Fruit fly (Drosophila melanogaster) whole organism, wandering third instar larva: ENCODE results near the gene AANATL7.
A peak's percentile ranks its signal among the peaks of the same experiment; 100 is the strongest.

Experiments used
- Abd-B ChIP-seq: fragments of >200 bp; optimal IDR thresholded peaks from 2 replicates; lab custom pipeline; 2017; ENCODE audit warnings: missing biosample characterization, missing genetic modification characterization
- CG32264 ChIP-seq: fragments of 200-800 bp; sonication (Bioruptor generic); optimal IDR thresholded peaks from 2 replicates; lab custom pipeline; 2016; ENCODE audit warnings: missing biosample characterization, missing genetic modification characterization
- CG9705 ChIP-seq: fragments of 200-800 bp; sonication (Bioruptor generic); optimal IDR thresholded peaks from 2 replicates; lab custom pipeline; 2018; ENCODE audit warnings: missing biosample characterization, mild to moderate bottlenecking, missing genetic modification characterization
- CrebA ChIP-seq: fragments of 200-800 bp; sonication (Bioruptor generic); optimal IDR thresholded peaks from 2 replicates; lab custom pipeline; 2016; ENCODE audit warnings: missing biosample characterization, mild to moderate bottlenecking, missing genetic modification characterization, borderline replicate concordance
- Dfd ChIP-seq: fragments of >200 bp; optimal IDR thresholded peaks from 2 replicates; lab custom pipeline; 2017; ENCODE audit warnings: missing biosample characterization, missing genetic modification characterization
- Dif ChIP-seq: fragments of 200-275, 200-300 bp; sonication (Bioruptor generic); optimal IDR thresholded peaks from 2 replicates; lab custom pipeline; 2018; ENCODE audit warnings: missing biosample characterization, missing genetic modification characterization; ENCODE audit not compliant: partially characterized antibody
- GATAd ChIP-seq: sonication (Bioruptor generic); optimal IDR thresholded peaks from 2 replicates; lab custom pipeline; 2016; ENCODE audit warnings: missing biosample characterization, missing genetic modification characterization
- HLH106 ChIP-seq: fragments of 200-800 bp; optimal IDR thresholded peaks from 3 replicates; lab custom pipeline; 2019; ENCODE audit warnings: missing biosample characterization, mild to moderate bottlenecking, missing genetic modification characterization, moderate library complexity
- Hnf4 ChIP-seq: fragments of 200-800 bp; sonication (Bioruptor generic); optimal IDR thresholded peaks from 2 replicates; lab custom pipeline; 2016; ENCODE audit warnings: missing biosample characterization, mild to moderate bottlenecking, missing genetic modification characterization
- Hr78 ChIP-seq: fragments of >200 bp; optimal IDR thresholded peaks from 2 replicates; lab custom pipeline; 2017; ENCODE audit warnings: missing biosample characterization, missing genetic modification characterization
- Hr83 ChIP-seq: fragments of 200-300 bp; sonication (Bioruptor generic); optimal IDR thresholded peaks from 2 replicates; lab custom pipeline; 2016; ENCODE audit warnings: missing biosample characterization, mild to moderate bottlenecking, missing genetic modification characterization, moderate library complexity; ENCODE audit not compliant: poor library complexity, severe bottlenecking
- Jra ChIP-seq: sonication (Bioruptor generic); optimal IDR thresholded peaks from 2 replicates; lab custom pipeline; 2016; ENCODE audit warnings: missing biosample characterization, missing genetic modification characterization
- Mio ChIP-seq: sonication (Bioruptor generic); optimal IDR thresholded peaks from 2 replicates; lab custom pipeline; 2016; ENCODE audit warnings: missing biosample characterization, missing genetic modification characterization
- Myc ChIP-seq: fragments of >200 bp; optimal IDR thresholded peaks from 2 replicates; lab custom pipeline; 2017
- N ChIP-seq: fragments of >200 bp; optimal IDR thresholded peaks from 2 replicates; lab custom pipeline; 2018; ENCODE audit warnings: missing biosample characterization, missing external identifiers, missing genetic modification characterization
- OdsH ChIP-seq: fragments of 200-800 bp; sonication (Bioruptor generic); optimal IDR thresholded peaks from 2 replicates; lab custom pipeline; 2016; ENCODE audit warnings: missing biosample characterization, mild to moderate bottlenecking, missing genetic modification characterization
- Rel ChIP-seq, 2 experiments: fragments of 200-800 bp; sonication (Bioruptor generic) in 1 of 2; optimal IDR thresholded peaks; 2 replicates in 1 of 2; 3 replicates in 1 of 2; lab custom pipeline; 2016 to 2019; ENCODE audit warnings: mild to moderate bottlenecking in 2 of 2, missing biosample characterization in 2 of 2, missing genetic modification characterization in 2 of 2, moderate library complexity in 1 of 2
- Sp1 ChIP-seq: fragments of 200-800 bp; sonication (Bioruptor generic); optimal IDR thresholded peaks from 3 replicates; lab custom pipeline; 2019; ENCODE audit warnings: missing biosample characterization, mild to moderate bottlenecking, missing genetic modification characterization, moderate library complexity
- Vsx2 ChIP-seq: fragments of 200-300, 225-300 bp; sonication (Bioruptor generic); optimal IDR thresholded peaks from 2 replicates; lab custom pipeline; 2018; ENCODE audit warnings: missing biosample characterization, missing genetic modification characterization; ENCODE audit not compliant: partially characterized antibody
- br ChIP-seq: fragments of 200-800 bp; sonication (Bioruptor generic); optimal IDR thresholded peaks from 2 replicates; lab custom pipeline; 2016; ENCODE audit warnings: missing biosample characterization, missing genetic modification characterization
- brk ChIP-seq: fragments of 200-800 bp; sonication (Bioruptor generic); optimal IDR thresholded peaks from 2 replicates; lab custom pipeline; 2016; ENCODE audit warnings: missing biosample characterization, mild to moderate bottlenecking, missing genetic modification characterization
- dl ChIP-seq, 2 experiments: fragments of 175-275, 200-275 bp in 1 of 2; fragments of 200-275 bp in 1 of 2; sonication (Bioruptor generic); optimal IDR thresholded peaks; lab custom pipeline; 2018; ENCODE audit warnings: mild to moderate bottlenecking in 2 of 2, missing biosample characterization in 2 of 2, missing genetic modification characterization in 2 of 2, moderate library complexity in 2 of 2; ENCODE audit not compliant: partially characterized antibody in 2 of 2, insufficient read depth in 1 of 2
- dmrt93B ChIP-seq: fragments of 200-800 bp; sonication (Bioruptor generic); optimal IDR thresholded peaks from 2 replicates; lab custom pipeline; 2018; ENCODE audit warnings: missing biosample characterization, mild to moderate bottlenecking, missing genetic modification characterization
- dsf ChIP-seq: sonication (Bioruptor generic); optimal IDR thresholded peaks from 2 replicates; lab custom pipeline; 2016; ENCODE audit warnings: missing biosample characterization, missing genetic modification characterization, borderline replicate concordance
- ey ChIP-seq: fragments of 200-800 bp; sonication (Bioruptor generic); optimal IDR thresholded peaks from 2 replicates; lab custom pipeline; 2016; ENCODE audit warnings: missing biosample characterization, missing genetic modification characterization
- foxo ChIP-seq, 2 experiments: fragments of 200-800 bp; sonication (Bioruptor generic); optimal IDR thresholded peaks; 2 replicates in 1 of 2; 3 replicates in 1 of 2; lab custom pipeline; 2016 to 2017; ENCODE audit warnings: missing biosample characterization in 2 of 2, missing genetic modification characterization in 2 of 2
- fru ChIP-seq: fragments of 200-800 bp; sonication (Bioruptor generic); optimal IDR thresholded peaks from 3 replicates; lab custom pipeline; 2016; ENCODE audit warnings: missing biosample characterization, mild to moderate bottlenecking, missing genetic modification characterization
- h ChIP-seq: fragments of 200-800 bp; sonication (Bioruptor generic); optimal IDR thresholded peaks from 3 replicates; lab custom pipeline; 2016; ENCODE audit warnings: missing biosample characterization, mild to moderate bottlenecking, missing genetic modification characterization
- jim ChIP-seq: fragments of 175-275, 200-325 bp; sonication (Bioruptor generic); optimal IDR thresholded peaks from 2 replicates; lab custom pipeline; 2016; ENCODE audit warnings: missing biosample characterization, mild to moderate bottlenecking, missing genetic modification characterization
- lola ChIP-seq: fragments of >200 bp; optimal IDR thresholded peaks from 2 replicates; lab custom pipeline; 2017; ENCODE audit warnings: missing biosample characterization, missing genetic modification characterization
- pan ChIP-seq: fragments of >200 bp; optimal IDR thresholded peaks from 2 replicates; lab custom pipeline; 2017
- psq ChIP-seq: fragments of 200-800 bp; sonication (Bioruptor generic); optimal IDR thresholded peaks from 3 replicates; lab custom pipeline; 2017; ENCODE audit warnings: missing biosample characterization, mild to moderate bottlenecking, missing genetic modification characterization, moderate library complexity
- rgr ChIP-seq: fragments of 200-800 bp; sonication (Bioruptor generic); optimal IDR thresholded peaks from 3 replicates; lab custom pipeline; 2016; ENCODE audit warnings: missing biosample characterization, mild to moderate bottlenecking, missing genetic modification characterization
- sage ChIP-seq: fragments of 200-800 bp; sonication (Bioruptor generic); optimal IDR thresholded peaks from 2 replicates; lab custom pipeline; 2016; ENCODE audit warnings: missing biosample characterization, mild to moderate bottlenecking, missing genetic modification characterization
- sv ChIP-seq: fragments of 200-800 bp; sonication (Bioruptor generic); optimal IDR thresholded peaks from 3 replicates; lab custom pipeline; 2016; ENCODE audit warnings: missing biosample characterization, missing genetic modification characterization
- tai ChIP-seq: sonication (Bioruptor generic); optimal IDR thresholded peaks from 2 replicates; lab custom pipeline; 2016; ENCODE audit warnings: missing biosample characterization, missing genetic modification characterization
- woc ChIP-seq: sonication (Bioruptor generic); optimal IDR thresholded peaks from 2 replicates; lab custom pipeline; 2016; ENCODE audit warnings: missing biosample characterization, mild to moderate bottlenecking, missing genetic modification characterization

The AANATL7 gene

DNA sequence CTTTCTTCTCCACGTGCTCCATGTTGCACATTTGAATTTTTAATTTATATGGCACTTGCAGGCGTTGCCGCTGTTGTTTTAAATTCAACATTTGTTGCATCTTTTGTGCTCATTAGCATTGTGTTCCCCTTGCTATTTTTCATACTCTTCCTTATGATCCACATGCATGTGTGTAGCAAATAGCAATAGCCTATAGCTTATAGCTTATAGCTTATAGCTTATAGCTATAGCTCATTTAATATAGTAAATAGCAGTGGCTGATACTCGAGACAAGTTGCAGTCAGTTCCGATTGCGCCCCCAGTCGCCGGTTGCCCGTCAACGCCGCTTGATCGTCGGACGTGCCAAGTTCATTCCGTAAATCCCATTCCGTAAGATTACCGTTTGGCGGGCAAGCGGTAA lies 28.9 kb upstream of the AANATL7 start, which contains the start of gene Pdfr:
Pdfr (plus strand) TSS at position 301 of the 400 bp plus-strand sequence.
- TF ChIP-seq Rel (GFP tag; optimal IDR thresholded peaks at IDR 0.05; lab: Kevin White, UChicago) (no peak), Rel (tag; optimal IDR thresholded peaks at IDR 0.05; lab: Kevin White, UChicago) (no peak), sv (GFP tag; lab: Kevin White, UChicago) (no peak), Dif (GFP tag; lab: Kevin White, UChicago) (no peak), Hr83 (no peak), psq (no peak), Hnf4 (GFP tag; lab: Kevin White, UChicago) (no peak), woc (no peak), Abd-B (GFP tag; lab: Kevin White, UChicago) (no peak), GATAd (no peak), Myc (no peak), Vsx2 (no peak), Dfd (GFP tag; lab: Kevin White, UChicago) (no peak), foxo (GFP tag; optimal IDR thresholded peaks at IDR 0.05; lab: Kevin White, UChicago) (no peak), fru (GFP tag; lab: Kevin White, UChicago) (no peak), jim (GFP tag; lab: Kevin White, UChicago) (no peak), Mio (no peak), CG9705 (GFP tag; lab: Kevin White, UChicago) (no peak), dmrt93B (GFP tag; lab: Kevin White, UChicago) (no peak), Jra (no peak)

DNA sequence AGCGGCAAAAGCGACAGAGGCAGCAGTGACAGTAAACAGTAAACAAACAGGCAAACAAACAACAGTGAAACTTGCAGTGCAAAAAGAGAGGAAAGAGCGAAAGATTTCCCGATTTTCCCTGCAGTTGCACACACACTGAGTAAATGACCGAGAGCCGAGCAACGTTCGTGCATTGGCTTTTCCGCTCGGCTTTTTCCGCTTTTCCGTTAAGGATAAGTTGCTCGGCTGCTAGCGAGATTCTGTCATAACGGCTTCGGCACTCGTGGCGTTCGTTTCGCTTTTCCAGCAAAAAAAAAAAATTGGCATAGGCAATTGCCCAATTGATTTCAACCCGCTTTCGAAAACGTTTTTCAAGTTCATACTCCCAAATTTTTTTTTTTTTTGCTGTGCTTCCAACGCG lies 26.9 kb upstream of the AANATL7 start:
- no peak for TF ChIP-seq br (GFP tag; lab: Kevin White, UChicago)
- TF ChIP-seq HLH106 (tag; lab: Kevin White, UChicago), result no peak
- no peak for TF ChIP-seq CG32264
- no peak for TF ChIP-seq Hnf4 (GFP tag; lab: Kevin White, UChicago)
- no peak for TF ChIP-seq Myc
- no peak for TF ChIP-seq dl (GFP tag; optimal IDR thresholded peaks at IDR 0.05; lab: Kevin White, UChicago; ENCODE audit: insufficient read depth in 1 of 2, partially characterized antibody in 2 of 2)
- no peak for TF ChIP-seq fru (GFP tag; lab: Kevin White, UChicago)
- TF ChIP-seq Mio, result no peak
- no peak for TF ChIP-seq foxo (GFP tag; optimal IDR thresholded peaks at IDR 0.05; lab: Kevin White, UChicago)

DNA sequence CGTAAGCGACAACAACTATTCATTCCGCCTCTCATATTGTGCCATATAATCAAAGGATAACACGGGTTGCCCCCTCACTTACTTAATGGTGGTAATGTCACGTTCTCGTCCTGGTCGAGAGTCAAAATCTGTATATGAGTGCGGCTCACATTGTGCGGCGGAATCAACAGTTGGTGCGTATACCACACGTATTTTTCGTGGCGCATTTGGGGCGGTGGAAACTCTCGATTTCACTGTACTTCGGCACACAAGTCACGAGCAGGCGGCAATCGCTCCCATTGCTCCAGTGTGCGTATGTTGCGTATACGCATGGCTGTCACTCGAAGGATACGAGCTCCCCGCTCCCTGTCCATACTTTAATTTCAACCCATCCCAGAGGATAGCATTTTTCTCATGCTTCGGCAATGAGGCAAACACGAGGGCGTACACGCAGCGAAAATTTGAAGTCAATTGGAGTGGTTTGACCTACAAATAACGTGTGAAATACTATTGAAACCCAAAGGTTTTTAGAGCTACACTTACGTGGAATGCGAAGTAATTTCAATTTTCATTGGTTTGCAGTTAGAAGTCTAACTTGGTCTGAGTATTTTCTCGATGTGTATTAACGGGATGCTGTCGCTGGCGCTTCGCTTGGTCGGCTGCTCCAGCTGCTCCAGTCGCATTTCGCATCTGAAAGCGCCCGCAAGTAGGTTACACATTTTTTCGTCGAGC lies 1.2 kb downstream of the AANATL7 start:
- TF ChIP-seq Sp1 (no peak), Dif (GFP tag; lab: Kevin White, UChicago) (no peak), Myc (no peak), jim (GFP tag; lab: Kevin White, UChicago) (no peak), h (peak; percentile 38), foxo (GFP tag; optimal IDR thresholded peaks at IDR 0.05; lab: Kevin White, UChicago) (peak in 1 of 2 experiments; percentile 44), N (GFP tag; lab: Kevin White, UChicago) (no peak), psq (peak; percentile 2), Mio (no peak), lola (GFP tag; lab: Kevin White, UChicago) (no peak), OdsH (GFP tag; lab: Kevin White, UChicago) (peak; percentile 10), Dfd (GFP tag; lab: Kevin White, UChicago) (no peak), CG9705 (GFP tag; lab: Kevin White, UChicago) (no peak), tai (no peak), ey (GFP tag; lab: Kevin White, UChicago) (peak; percentile 27), Vsx2 (no peak), GATAd (no peak), sage (no peak), dmrt93B (GFP tag; lab: Kevin White, UChicago) (no peak), Rel (GFP tag; optimal IDR thresholded peaks at IDR 0.05; lab: Kevin White, UChicago) (no peak), Rel (tag; optimal IDR thresholded peaks at IDR 0.05; lab: Kevin White, UChicago) (no peak), CrebA (GFP tag; lab: Kevin White, UChicago) (no peak), CG32264 (no peak), woc (no peak), Hnf4 (GFP tag; lab: Kevin White, UChicago) (no peak), dsf (GFP tag; lab: Kevin White, UChicago) (no peak), br (GFP tag; lab: Kevin White, UChicago) (no peak), fru (GFP tag; lab: Kevin White, UChicago) (peak; percentile 36), Hr83 (no peak), Abd-B (GFP tag; lab: Kevin White, UChicago) (no peak), rgr (GFP tag; lab: Kevin White, UChicago) (peak; percentile 19), pan (lab: Kevin White, UChicago) (no peak), Jra (no peak), sv (GFP tag; lab: Kevin White, UChicago) (peak; percentile 58), Hr78 (GFP tag; lab: Kevin White, UChicago) (no peak), HLH106 (tag; lab: Kevin White, UChicago) (no peak), dl (GFP tag; optimal IDR thresholded peaks at IDR 0.05; lab: Kevin White, UChicago; ENCODE audit: insufficient read depth in 1 of 2, partially characterized antibody in 2 of 2) (no peak), brk (GFP tag; lab: Kevin White, UChicago) (no peak)
